Fruit fly (Drosophila melanogaster) whole organism, embryonic: ENCODE data around the gene amos.

ENCODE experiments used
- CG13296 ChIP-seq: fragments of 200-800 bp; sonication (Bioruptor generic); optimal IDR thresholded peaks from 3 replicates; lab custom pipeline; 2018; ENCODE audit warnings: missing biosample characterization, mild to moderate bottlenecking, missing genetic modification characterization
- CG13424 ChIP-seq: fragments of 200-800 bp; sonication (Bioruptor generic); optimal IDR thresholded peaks from 2 replicates; lab custom pipeline; 2019; ENCODE audit warnings: missing biosample characterization, mild to moderate bottlenecking, missing genetic modification characterization, moderate library complexity
- CG15514 ChIP-seq: fragments of 200-800 bp; sonication (Bioruptor generic); optimal IDR thresholded peaks from 3 replicates; lab custom pipeline; 2017; ENCODE audit warnings: missing biosample characterization, missing genetic modification characterization, mild to moderate bottlenecking, moderate library complexity, missing genetic modification reagents
- CG17359 ChIP-seq: fragments of 200-800 bp; sonication (Bioruptor generic); optimal IDR thresholded peaks from 3 replicates; lab custom pipeline; 2018; ENCODE audit warnings: missing biosample characterization, mild to moderate bottlenecking, missing genetic modification characterization, moderate library complexity
- CG17568 ChIP-seq: fragments of 200-800 bp; sonication (Bioruptor generic); optimal IDR thresholded peaks from 2 replicates; lab custom pipeline; 2018; ENCODE audit warnings: missing biosample characterization, mild to moderate bottlenecking, missing genetic modification characterization, moderate library complexity
- CG2120 ChIP-seq: fragments of 200-800 bp; sonication (Bioruptor generic); optimal IDR thresholded peaks from 3 replicates; lab custom pipeline; 2016; ENCODE audit warnings: missing biosample characterization, missing genetic modification characterization
- CG2199 ChIP-seq: fragments of 200-800 bp; sonication (Bioruptor generic); IDR thresholded peaks from 3 replicates; pipeline ENCODE4 v1.3.6; 2022; ENCODE audit warnings: missing biosample characterization, missing genetic modification characterization
- CG2678 ChIP-seq: fragments of 200-800 bp; sonication (Bioruptor generic); optimal IDR thresholded peaks from 3 replicates; lab custom pipeline; 2019; ENCODE audit warnings: missing biosample characterization, mild to moderate bottlenecking, missing genetic modification characterization, moderate library complexity
- CG3163 ChIP-seq: fragments of 200-800 bp; sonication (Bioruptor generic); optimal IDR thresholded peaks from 3 replicates; lab custom pipeline; 2016; ENCODE audit warnings: missing biosample characterization, missing genetic modification characterization
- CG33213 ChIP-seq: fragments of 200-800 bp; sonication (Bioruptor generic); optimal IDR thresholded peaks from 3 replicates; lab custom pipeline; 2016; ENCODE audit warnings: missing biosample characterization, missing genetic modification characterization
- CG4404 ChIP-seq: fragments of 200-800 bp; sonication (Bioruptor generic); IDR thresholded peaks from 2 replicates; pipeline ENCODE4 v1.3.6; 2022; ENCODE audit warnings: missing biosample characterization, missing genetic modification characterization
- CG4854 ChIP-seq: fragments of 200-800 bp; sonication (Bioruptor generic); optimal IDR thresholded peaks from 2 replicates; lab custom pipeline; 2016; ENCODE audit warnings: missing biosample characterization, missing genetic modification characterization, inconsistent platforms
- CG6813 ChIP-seq: fragments of 200-800 bp; sonication (Bioruptor generic); optimal IDR thresholded peaks from 2 replicates; lab custom pipeline; 2017; ENCODE audit warnings: missing biosample characterization, missing genetic modification characterization, mild to moderate bottlenecking, moderate library complexity, missing genetic modification reagents
- CG9727 ChIP-seq: fragments of 200-800 bp; sonication (Bioruptor generic); optimal IDR thresholded peaks from 3 replicates; lab custom pipeline; 2017; ENCODE audit warnings: missing biosample characterization, mild to moderate bottlenecking, missing genetic modification characterization
- D19B ChIP-seq: fragments of 200-800 bp; sonication (Bioruptor generic); optimal IDR thresholded peaks from 2 replicates; lab custom pipeline; 2017; ENCODE audit warnings: missing biosample characterization, mild to moderate bottlenecking, missing genetic modification characterization
- Dad ChIP-seq: fragments of 200-800 bp; sonication (Bioruptor generic); optimal IDR thresholded peaks from 3 replicates; lab custom pipeline; 2016; ENCODE audit warnings: missing biosample characterization, missing genetic modification characterization
- Dek ChIP-seq: fragments of 200-800 bp; sonication (Bioruptor generic); optimal IDR thresholded peaks from 3 replicates; lab custom pipeline; 2019; ENCODE audit warnings: missing biosample characterization, mild to moderate bottlenecking, missing genetic modification characterization, moderate library complexity
- Fer3 ChIP-seq: fragments of 200-800 bp; sonication (Bioruptor generic); optimal IDR thresholded peaks from 2 replicates; lab custom pipeline; 2018; ENCODE audit warnings: missing biosample characterization, mild to moderate bottlenecking, missing genetic modification characterization, moderate library complexity
- H2.0 ChIP-seq: fragments of 200-800 bp; sonication (Bioruptor generic); IDR thresholded peaks from 2 replicates; pipeline ENCODE4 v1.3.6; 2022; ENCODE audit warnings: missing biosample characterization, missing genetic modification characterization
- HHEX ChIP-seq: fragments of 200-800 bp; sonication (Bioruptor generic); optimal IDR thresholded peaks from 3 replicates; lab custom pipeline; 2017; ENCODE audit warnings: missing biosample characterization, mild to moderate bottlenecking, missing genetic modification characterization, missing genetic modification reagents
- HmgZ ChIP-seq: fragments of 200-800 bp; sonication (Bioruptor generic); optimal IDR thresholded peaks from 2 replicates; lab custom pipeline; 2018; ENCODE audit warnings: missing biosample characterization, mild to moderate bottlenecking, missing genetic modification characterization
- Hr51 ChIP-seq, 2 experiments: fragments of 200-800 bp; sonication (Bioruptor generic); optimal IDR thresholded peaks; 2 replicates in 1 of 2; 3 replicates in 1 of 2; lab custom pipeline; 2016 to 2018; ENCODE audit warnings: missing biosample characterization in 2 of 2, missing genetic modification characterization in 2 of 2, mild to moderate bottlenecking in 1 of 2, moderate library complexity in 1 of 2
- Jarid2 ChIP-seq: fragments of 200-800 bp; sonication (Bioruptor generic); optimal IDR thresholded peaks from 3 replicates; lab custom pipeline; 2017; ENCODE audit warnings: mild to moderate bottlenecking, missing biosample characterization, missing genetic modification reagents, missing genetic modification characterization
- Kr ChIP-seq: fragments of 200-800 bp; sonication (Bioruptor generic); optimal IDR thresholded peaks from 2 replicates; lab custom pipeline; 2017; ENCODE audit warnings: missing biosample characterization, mild to moderate bottlenecking, missing genetic modification characterization
- Lhr ChIP-seq: fragments of 200-800 bp; sonication (Bioruptor generic); optimal IDR thresholded peaks from 3 replicates; lab custom pipeline; 2017; ENCODE audit warnings: mild to moderate bottlenecking, missing biosample characterization, missing genetic modification reagents, missing genetic modification characterization
- NC2β ChIP-seq: fragments of 200-800 bp; sonication (Bioruptor generic); optimal IDR thresholded peaks from 2 replicates; lab custom pipeline; 2016; ENCODE audit warnings: missing biosample characterization, missing genetic modification characterization
- NFAT ChIP-seq: fragments of 200-800 bp; sonication (Bioruptor generic); IDR thresholded peaks from 2 replicates; pipeline ENCODE4 v1.3.6; 2022; ENCODE audit warnings: missing biosample characterization, missing genetic modification characterization
- PHDP ChIP-seq: fragments of 200-800 bp; sonication (Bioruptor generic); optimal IDR thresholded peaks from 3 replicates; lab custom pipeline; 2018; ENCODE audit warnings: missing biosample characterization, mild to moderate bottlenecking, missing genetic modification characterization, moderate library complexity
- Pdp1 ChIP-seq, 2 experiments: fragments of 200-800 bp; sonication (Bioruptor generic); optimal IDR thresholded peaks; 3 replicates each; lab custom pipeline; 2016; ENCODE audit warnings: missing biosample characterization in 2 of 2, missing genetic modification characterization in 2 of 2, mild to moderate bottlenecking in 1 of 2, moderate library complexity in 1 of 2
- Poxn ChIP-seq: fragments of 200-800 bp; sonication (Bioruptor generic); IDR thresholded peaks from 2 replicates; pipeline ENCODE4 v1.3.6; 2022; ENCODE audit warnings: missing biosample characterization, missing genetic modification characterization
- Sox100B ChIP-seq: fragments of 200-800 bp; sonication (Bioruptor generic); optimal IDR thresholded peaks from 3 replicates; lab custom pipeline; 2018; ENCODE audit warnings: missing biosample characterization, mild to moderate bottlenecking, missing genetic modification characterization
- Sox102F ChIP-seq: fragments of 200-800 bp; sonication (Bioruptor generic); optimal IDR thresholded peaks from 2 replicates; lab custom pipeline; 2018; ENCODE audit warnings: missing biosample characterization, mild to moderate bottlenecking, missing genetic modification characterization, moderate library complexity
- Xbp1 ChIP-seq: fragments of 200-800 bp; sonication (Bioruptor generic); optimal IDR thresholded peaks from 3 replicates; lab custom pipeline; 2016; ENCODE audit warnings: missing biosample characterization, mild to moderate bottlenecking, missing genetic modification characterization
- cato ChIP-seq: fragments of 200-800 bp; sonication (Bioruptor generic); optimal IDR thresholded peaks from 2 replicates; lab custom pipeline; 2016; ENCODE audit warnings: missing biosample characterization, missing genetic modification characterization, borderline replicate concordance
- chm ChIP-seq: fragments of 200-800 bp; sonication (Bioruptor generic); IDR thresholded peaks from 2 replicates; pipeline ENCODE4 v1.3.6; 2022; ENCODE audit warnings: missing biosample characterization, missing genetic modification characterization
- gce ChIP-seq: fragments of 200-800 bp; sonication (Bioruptor generic); IDR thresholded peaks from 3 replicates; pipeline ENCODE4 v1.3.6; 2022; ENCODE audit warnings: missing biosample characterization, missing genetic modification characterization
- ham ChIP-seq: fragments of 200-800 bp; sonication (Bioruptor generic); IDR thresholded peaks from 2 replicates; pipeline ENCODE4 v1.3.6; 2022; ENCODE audit warnings: missing biosample characterization, missing genetic modification characterization
- lilli ChIP-seq: fragments of 200-800 bp; sonication (Bioruptor generic); optimal IDR thresholded peaks from 3 replicates; lab custom pipeline; 2016; ENCODE audit warnings: missing biosample characterization, missing genetic modification characterization
- lov ChIP-seq, 2 experiments: fragments of 200-800 bp in 1 of 2; fragments of >200 bp in 1 of 2; sonication (Bioruptor generic) in 1 of 2; IDR thresholded peaks in 1 of 2; optimal IDR thresholded peaks in 1 of 2; 2 replicates in 1 of 2; 3 replicates in 1 of 2; pipeline versions ENCODE4 v1.3.6 to Lab custom; 2017 to 2022; ENCODE audit warnings: missing biosample characterization in 1 of 2, missing genetic modification characterization in 1 of 2
- maf-S ChIP-seq: fragments of 200-800 bp; sonication (Bioruptor generic); optimal IDR thresholded peaks from 2 replicates; lab custom pipeline; 2016; ENCODE audit warnings: missing biosample characterization, missing genetic modification characterization
- mirr ChIP-seq: fragments of 200-800 bp; sonication (Bioruptor generic); optimal IDR thresholded peaks from 3 replicates; lab custom pipeline; 2018; ENCODE audit warnings: missing biosample characterization, mild to moderate bottlenecking, missing genetic modification characterization
- nau ChIP-seq: fragments of 200-800 bp; sonication (Bioruptor generic); optimal IDR thresholded peaks from 3 replicates; lab custom pipeline; 2017; ENCODE audit warnings: missing biosample characterization, mild to moderate bottlenecking, missing genetic modification characterization, missing genetic modification reagents
- nom ChIP-seq: fragments of 200-800 bp; sonication (Bioruptor generic); optimal IDR thresholded peaks from 2 replicates; lab custom pipeline; 2017; ENCODE audit warnings: missing biosample characterization, missing genetic modification characterization, mild to moderate bottlenecking, moderate library complexity, missing genetic modification reagents
- odd ChIP-seq: fragments of 200-800 bp; sonication (Bioruptor generic); optimal IDR thresholded peaks from 2 replicates; lab custom pipeline; 2017; ENCODE audit warnings: missing biosample characterization, mild to moderate bottlenecking, missing genetic modification characterization
- sd ChIP-seq: fragments of 200-800 bp; sonication (Bioruptor generic); optimal IDR thresholded peaks from 3 replicates; lab custom pipeline; 2018; ENCODE audit warnings: missing biosample characterization, mild to moderate bottlenecking, missing genetic modification characterization, moderate library complexity
- seq ChIP-seq: fragments of 200-800 bp; sonication (Bioruptor generic); IDR thresholded peaks from 2 replicates; pipeline ENCODE4 v1.3.6; 2022; ENCODE audit warnings: missing biosample characterization, missing genetic modification characterization
- slbo ChIP-seq: fragments of 200-800 bp; sonication (Bioruptor generic); IDR thresholded peaks from 2 replicates; pipeline ENCODE4 v1.3.6; 2022; ENCODE audit warnings: missing biosample characterization, missing genetic modification characterization
- zfh1 ChIP-seq: fragments of 200-800 bp; sonication (Bioruptor generic); IDR thresholded peaks from 3 replicates; pipeline ENCODE4 v1.3.6; 2022; ENCODE audit warnings: missing biosample characterization, missing genetic modification characterization
- zfh2 ChIP-seq: fragments of 200-800 bp; sonication (Bioruptor generic); optimal IDR thresholded peaks from 2 replicates; lab custom pipeline; 2016; ENCODE audit warnings: missing biosample characterization, missing genetic modification characterization

amos gene

DNA sequence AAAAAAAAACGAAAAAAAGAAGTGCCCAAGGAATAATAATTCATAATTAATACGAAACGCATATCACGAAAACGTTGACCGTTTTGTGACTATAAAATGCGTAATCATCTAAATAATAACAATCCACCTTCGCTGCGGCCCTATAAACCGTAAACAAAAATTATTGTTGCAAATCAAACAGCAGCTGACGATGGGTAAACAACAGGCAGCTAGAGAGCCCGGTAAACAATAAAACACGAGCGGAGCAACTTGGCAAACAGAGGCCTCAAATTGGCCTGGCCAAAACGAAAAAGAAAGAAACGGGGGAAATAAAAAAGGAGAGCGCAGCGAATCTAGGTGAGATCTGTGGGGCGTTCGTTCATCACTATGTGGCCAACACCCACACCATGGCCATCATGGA lies 29.2 kb downstream of the amos start (continued):
- TF ChIP-seq Dad (GFP tag; lab: Kevin White, UChicago) (peak; percentile 44), Kr (GFP tag; lab: Kevin White, UChicago) (no peak), CG2120 (GFP tag; lab: Kevin White, UChicago) (peak; percentile 74), Poxn (GFP tag; lab: Robert Waterston, UW) (no peak), HmgZ (tag; lab: Kevin White, UChicago) (peak; percentile 40), slbo (GFP tag; lab: Robert Waterston, UW) (peak; percentile 49; the same call in 1 of the 2 replicates), nau (GFP tag; lab: Kevin White, UChicago) (peak; percentile 45), CG2199 (no peak), mirr (GFP tag; lab: Kevin White, UChicago) (peak; percentile 5), CG6813 (GFP tag; lab: Kevin White, UChicago) (peak; percentile 59), chm (GFP tag; lab: Robert Waterston, UW) (peak; percentile 22; the same call in 1 of the 2 replicates), maf-S (GFP tag; lab: Kevin White, UChicago) (peak; percentile 49), seq (GFP tag; lab: Robert Waterston, UW) (peak; percentile 48; the same call in 1 of the 2 replicates), Xbp1 (GFP tag; lab: Kevin White, UChicago) (no peak), Fer3 (tag; lab: Kevin White, UChicago) (peak; percentile 41), CG13296 (peak; percentile 56), NFAT (GFP tag; lab: Robert Waterston, UW) (peak; percentile 32; the same call in 1 of the 2 replicates), CG17359 (tag; lab: Kevin White, UChicago) (peak; percentile 32), CG15514 (GFP tag; lab: Kevin White, UChicago) (peak; percentile 71), CG3163 (GFP tag; lab: Kevin White, UChicago) (peak; percentile 24), odd (GFP tag; lab: Kevin White, UChicago) (peak; percentile 32), HHEX (GFP tag; lab: Kevin White, UChicago) (peak; percentile 1), CG4404 (no peak), lilli (GFP tag; lab: Kevin White, UChicago) (peak; percentile 29), PHDP (tag; lab: Kevin White, UChicago) (peak; percentile 67), lov (optimal IDR thresholded peaks at IDR 0.05; lab: Kevin White, UChicago) (no peak), lov (GFP tag; IDR thresholded peaks at IDR 0.05; lab: Robert Waterston, UW) (no peak), zfh2 (GFP tag; lab: Kevin White, UChicago) (peak; percentile 45), Pdp1 (GFP tag; optimal IDR thresholded peaks at IDR 0.05; lab: Kevin White, UChicago) (peak; percentile 12 to 32), ham (GFP tag; lab: Robert Waterston, UW) (no peak), Sox100B (GFP tag; lab: Kevin White, UChicago) (no peak), Hr51 (GFP tag; optimal IDR thresholded peaks at IDR 0.05; lab: Kevin White, UChicago) (peak in 1 of 2 experiments; percentile 30), NC2β (GFP tag; lab: Kevin White, UChicago) (no peak), Dek (tag; lab: Kevin White, UChicago) (peak; percentile 42), nom (GFP tag; lab: Kevin White, UChicago) (peak; percentile 54), CG33213 (GFP tag; lab: Kevin White, UChicago) (peak; percentile 53), D19B (GFP tag; lab: Kevin White, UChicago) (peak; percentile 26), Sox102F (peak; percentile 37), sd (tag; lab: Kevin White, UChicago) (peak; percentile 10), Jarid2 (GFP tag; lab: Kevin White, UChicago) (no peak), zfh1 (GFP tag; lab: Robert Waterston, UW) (no peak), CG4854 (GFP tag; lab: Kevin White, UChicago) (peak; percentile 33), H2.0 (no peak), gce (GFP tag; lab: Robert Waterston, UW) (peak; percentile 15; the same call in 1 of the 3 replicates), Lhr (GFP tag; lab: Kevin White, UChicago) (no peak), cato (no peak), CG17568 (GFP tag; lab: Kevin White, UChicago) (peak; percentile 68), CG13424 (tag; lab: Kevin White, UChicago) (peak; percentile 22), CG9727 (GFP tag; lab: Kevin White, UChicago) (peak; percentile 6), CG2678 (tag; lab: Kevin White, UChicago) (peak; percentile 48)
